Worm (Caenorhabditis elegans) whole organism, mixed stage, embryonic: ENCODE measurements around the gene scl-9.

Source experiments
- M03D4.4 ChIP-seq: sonication (generic microtip); optimal IDR thresholded peaks from 2 replicates; lab custom pipeline; 2017; ENCODE audit warnings: mild to moderate bottlenecking, missing genetic modification characterization, missing compliant biosample characterization
- blmp-1 ChIP-seq: fragments of 150-350 bp; optimal IDR thresholded peaks from 2 replicates; lab custom pipeline; 2014; ENCODE audit warnings: missing biosample characterization, missing genetic modification characterization
- ceh-39 ChIP-seq: fragments of 150-350 bp; optimal IDR thresholded peaks from 2 replicates; lab custom pipeline; 2014; ENCODE audit warnings: missing biosample characterization, missing genetic modification characterization
- ceh-43 ChIP-seq: fragments of 200-800 bp; sonication (Bioruptor generic); optimal IDR thresholded peaks from 2 replicates; lab custom pipeline; 2018; ENCODE audit warnings: mild to moderate bottlenecking, missing genetic modification characterization, moderate library complexity, missing compliant biosample characterization
- ceh-83 ChIP-seq: fragments of 200-800 bp; sonication (Bioruptor generic); optimal IDR thresholded peaks from 2 replicates; lab custom pipeline; 2018; ENCODE audit warnings: mild to moderate bottlenecking, missing genetic modification characterization, missing compliant biosample characterization
- ces-1 ChIP-seq: fragments of 150-350 bp; optimal IDR thresholded peaks from 2 replicates; lab custom pipeline; 2014; ENCODE audit warnings: missing biosample characterization, missing genetic modification reagents, missing genetic modification characterization
- elt-1 ChIP-seq: sonication (generic microtip); optimal IDR thresholded peaks from 2 replicates; lab custom pipeline; 2017; ENCODE audit warnings: missing genetic modification characterization, mild to moderate bottlenecking, missing compliant biosample characterization, antibody characterized with exemption, moderate library complexity, borderline replicate concordance; ENCODE audit not compliant: insufficient read depth
- ham-2 ChIP-seq: fragments of 200-800 bp; sonication (Bioruptor generic); optimal IDR thresholded peaks from 2 replicates; lab custom pipeline; 2018; ENCODE audit warnings: mild to moderate bottlenecking, missing genetic modification characterization, missing compliant biosample characterization
- hlh-1 ChIP-seq: fragments of 150-350 bp; optimal IDR thresholded peaks from 2 replicates; lab custom pipeline; 2014; ENCODE audit warnings: missing biosample characterization, missing genetic modification reagents, missing genetic modification characterization
- lin-13 ChIP-seq: fragments of 150-350 bp; optimal IDR thresholded peaks from 2 replicates; lab custom pipeline; 2014; ENCODE audit warnings: missing biosample characterization, missing genetic modification characterization
- lin-32 ChIP-seq: fragments of 200-800 bp; sonication (Bioruptor generic); optimal IDR thresholded peaks from 2 replicates; lab custom pipeline; 2018; ENCODE audit warnings: mild to moderate bottlenecking, missing genetic modification characterization, missing compliant biosample characterization
- mab-5 ChIP-seq: fragments of 150-350 bp; optimal IDR thresholded peaks from 2 replicates; lab custom pipeline; 2014; ENCODE audit warnings: missing biosample characterization, missing genetic modification characterization
- mep-1 ChIP-seq: fragments of 150-350 bp; optimal IDR thresholded peaks from 2 replicates; lab custom pipeline; 2017; ENCODE audit warnings: missing biosample characterization, missing genetic modification reagents, missing genetic modification characterization, inconsistent platforms
- mls-2 ChIP-seq: sonication (generic microtip); optimal IDR thresholded peaks from 2 replicates; lab custom pipeline; 2016; ENCODE audit warnings: mild to moderate bottlenecking, missing genetic modification characterization, moderate library complexity, missing compliant biosample characterization
- nhr-12 ChIP-seq: fragments of 150-350 bp; optimal IDR thresholded peaks from 2 replicates; lab custom pipeline; 2014; ENCODE audit warnings: missing biosample characterization, missing genetic modification characterization
- nhr-2 ChIP-seq: fragments of 150-350 bp; optimal IDR thresholded peaks from 2 replicates; lab custom pipeline; 2014; ENCODE audit warnings: missing biosample characterization, missing genetic modification characterization
- nhr-237 ChIP-seq: fragments of 150-350 bp; optimal IDR thresholded peaks from 2 replicates; lab custom pipeline; 2014; ENCODE audit warnings: missing biosample characterization, missing genetic modification characterization
- nhr-28 ChIP-seq: fragments of 150-350 bp; optimal IDR thresholded peaks from 2 replicates; lab custom pipeline; 2014; ENCODE audit warnings: missing biosample characterization, missing genetic modification characterization
- nhr-76 ChIP-seq: sonication (generic microtip); optimal IDR thresholded peaks from 2 replicates; lab custom pipeline; 2017; ENCODE audit warnings: missing biosample characterization, missing genetic modification characterization
- snpc-4 ChIP-seq: fragments of 150-350 bp; optimal IDR thresholded peaks from 2 replicates; lab custom pipeline; 2014; ENCODE audit warnings: missing biosample characterization, missing genetic modification characterization
- sptf-1 ChIP-seq: sonication (generic microtip); optimal IDR thresholded peaks from 2 replicates; lab custom pipeline; 2017; ENCODE audit warnings: mild to moderate bottlenecking, missing genetic modification characterization, moderate library complexity, missing compliant biosample characterization
- tbx-8 ChIP-seq: fragments of 200-800 bp; sonication (Bioruptor generic); optimal IDR thresholded peaks from 2 replicates; lab custom pipeline; 2018; ENCODE audit warnings: mild to moderate bottlenecking, missing genetic modification characterization, moderate library complexity, missing compliant biosample characterization
- unc-120 ChIP-seq: sonication (generic microtip); optimal IDR thresholded peaks from 2 replicates; lab custom pipeline; 2017; ENCODE audit warnings: missing genetic modification characterization, missing compliant biosample characterization; ENCODE audit not compliant: poor library complexity, severe bottlenecking
- unc-62 ChIP-seq: fragments of 150-350 bp; optimal IDR thresholded peaks from 2 replicates; lab custom pipeline; 2014; ENCODE audit warnings: missing biosample characterization, missing genetic modification reagents, missing genetic modification characterization
- ztf-11 ChIP-seq: fragments of 150-350 bp; optimal IDR thresholded peaks from 2 replicates; lab custom pipeline; 2014; ENCODE audit warnings: missing biosample characterization, missing genetic modification characterization

Gene scl-9

DNA sequence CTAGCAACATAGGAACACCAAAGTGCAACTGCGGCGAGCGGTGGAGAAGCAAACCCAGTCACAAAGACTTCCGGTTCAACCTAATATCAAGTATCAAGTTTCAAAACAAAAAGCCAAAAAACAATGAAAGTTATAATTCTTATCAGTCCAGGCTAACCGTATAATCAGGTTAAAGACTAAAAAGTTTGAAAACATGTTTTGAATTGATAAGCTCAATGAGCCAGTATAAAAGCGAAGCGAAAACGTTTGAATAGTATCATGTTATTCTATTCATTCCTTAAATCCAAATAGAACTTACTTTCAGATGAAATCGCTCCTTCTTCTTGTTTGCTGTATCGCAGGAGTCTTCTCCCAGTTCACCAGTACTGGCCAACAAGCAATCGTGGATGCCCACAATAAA, 4.1 kb downstream of the scl-9 start, which contains the start of gene scl-11:
Gene scl-11, plus strand, starts transcription at position 301 of the 400 bp plus-strand sequence.
- TF ChIP-seq mep-1 (no peak), blmp-1 (no peak), ceh-39 (tag; lab: Kevin White, UChicago) (no peak)

DNA sequence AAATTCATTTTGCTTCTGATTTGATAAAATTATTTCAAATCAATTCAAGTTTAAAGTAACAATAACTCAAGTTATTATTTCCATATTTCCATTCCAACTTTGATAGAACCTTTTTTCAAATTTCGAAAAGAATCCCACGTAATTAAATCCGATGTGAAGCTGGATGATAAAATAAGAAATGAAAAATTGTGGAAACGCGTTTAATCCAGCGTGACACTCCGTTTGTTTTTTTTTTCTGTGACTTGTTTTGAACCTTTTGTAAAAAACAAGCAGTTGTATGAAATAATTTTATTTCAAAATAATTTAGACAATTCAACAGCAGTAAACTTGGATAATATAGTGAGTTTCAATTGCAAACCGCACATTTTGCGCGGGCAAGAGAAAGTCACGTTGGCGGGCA, 5.6 kb downstream of the scl-9 start, which contains the start of gene F49E11.7:
Gene F49E11.7, plus strand, starts transcription at position 301 of the 400 bp plus-strand sequence.
- TF ChIP-seq mab-5 (tag; lab: Kevin White, UChicago) (no peak), nhr-2 (tag; lab: Kevin White, UChicago) (no peak), lin-13 (tag; lab: Kevin White, UChicago) (no peak)
- TF ChIP-seq, all 35 proteins: peak for 0

DNA sequence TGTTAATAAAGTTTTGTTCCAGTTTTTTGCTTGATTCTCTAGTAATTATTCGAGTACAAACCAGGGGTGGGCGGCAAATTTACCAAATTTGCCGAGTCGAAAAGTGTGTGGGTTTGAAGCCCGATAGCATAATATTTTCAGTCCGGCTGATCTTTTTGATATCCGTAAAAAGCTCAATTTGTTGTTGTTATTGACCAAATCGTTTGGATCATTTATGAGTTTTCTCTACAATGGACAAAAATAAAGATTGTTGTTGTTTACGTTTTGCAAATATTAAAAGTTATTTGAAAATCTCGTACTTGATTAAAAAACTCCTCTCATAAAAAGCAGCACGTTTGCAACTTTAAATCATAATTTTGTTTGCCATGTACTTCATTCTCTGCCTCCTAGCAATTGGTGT, 9.1 kb downstream of the scl-9 start, which contains the start of gene scl-1:
Gene scl-1, plus strand, starts transcription at position 301 of the 400 bp plus-strand sequence.
- TF ChIP-seq nhr-76 (tag; lab: Kevin White, UChicago) (no peak), snpc-4 (tag; lab: Kevin White, UChicago) (no peak), ceh-39 (tag; lab: Kevin White, UChicago) (no peak)

DNA sequence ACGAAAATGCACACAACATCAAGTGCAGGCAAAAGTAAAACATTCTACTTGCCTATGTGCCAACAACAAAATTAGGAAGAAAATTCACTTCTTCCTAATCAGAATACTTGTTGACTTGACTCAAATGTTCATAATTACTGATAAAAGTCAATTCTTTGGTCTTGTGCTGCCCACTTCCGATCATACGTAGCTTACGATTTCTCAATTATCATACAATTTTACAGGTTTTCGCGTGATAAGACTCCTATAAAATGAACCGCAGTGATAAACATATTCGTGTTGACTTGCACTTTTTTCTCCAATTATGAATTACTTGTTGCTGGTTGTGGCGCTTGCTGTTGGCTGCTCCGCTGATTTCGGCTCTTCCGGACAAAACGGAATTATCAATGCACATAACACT, 10.5 kb downstream of the scl-9 start, which contains the start of gene scl-2:
Gene scl-2, plus strand, starts transcription at position 293 of the 400 bp plus-strand sequence.
- no peak for TF ChIP-seq ztf-11 (tag; lab: Kevin White, UChicago)
- no peak for TF ChIP-seq sptf-1 (tag; lab: Kevin White, UChicago)

DNA sequence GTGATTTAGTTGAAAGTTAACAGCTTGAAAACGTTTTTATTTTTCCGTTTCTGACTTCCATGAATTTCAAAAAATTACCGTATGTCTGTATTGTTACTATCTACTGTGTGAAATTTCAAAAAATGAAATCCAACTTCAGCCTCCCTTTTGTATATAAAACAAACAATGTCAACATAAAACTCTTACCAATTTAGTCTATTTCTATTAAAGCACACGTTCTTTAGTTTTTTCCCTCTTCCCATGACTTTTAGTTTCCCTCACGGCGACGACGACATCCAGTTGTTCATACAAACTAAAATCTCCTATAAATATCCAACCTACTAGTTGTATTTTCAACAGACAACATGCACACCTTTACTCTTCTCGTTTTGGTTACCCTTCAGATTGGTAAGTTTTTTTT, 12.3 kb downstream of the scl-9 start, which contains the start of gene scl-3:
Gene scl-3, plus strand, starts transcription at position 301 of the 400 bp plus-strand sequence.
- TF ChIP-seq hlh-1 (no peak), mls-2 (tag; lab: Kevin White, UChicago) (no peak), M03D4.4 (no peak), ceh-43 (GFP tag; lab: Kevin White, UChicago) (no peak), ham-2 (GFP tag; lab: Kevin White, UChicago) (no peak)

DNA sequence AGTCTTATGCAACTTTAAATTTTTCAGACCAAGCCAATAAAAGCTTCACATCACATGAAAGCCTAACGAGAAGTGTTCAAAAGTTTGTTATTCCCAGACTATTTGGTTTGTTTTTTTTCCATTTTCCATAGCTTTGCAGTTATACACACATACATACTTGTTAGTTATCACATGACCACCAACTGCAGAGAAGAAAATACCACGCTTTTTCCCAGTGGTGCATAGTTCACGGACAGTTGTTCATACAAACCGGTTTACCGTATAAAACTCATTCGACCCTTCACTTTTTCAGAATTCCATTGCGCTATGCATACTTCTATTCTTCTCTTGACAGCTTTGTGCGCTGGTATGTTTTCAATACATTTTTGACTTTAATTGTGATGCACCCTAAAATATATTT, 16.8 kb downstream of the scl-9 start, which contains the start of gene scl-5:
Gene scl-5, plus strand, starts transcription at position 301 of the 400 bp plus-strand sequence.
- TF ChIP-seq nhr-237 (tag; lab: Kevin White, UChicago) (no peak), unc-62 (no peak), mab-5 (tag; lab: Kevin White, UChicago) (no peak), mep-1 (no peak)

DNA sequence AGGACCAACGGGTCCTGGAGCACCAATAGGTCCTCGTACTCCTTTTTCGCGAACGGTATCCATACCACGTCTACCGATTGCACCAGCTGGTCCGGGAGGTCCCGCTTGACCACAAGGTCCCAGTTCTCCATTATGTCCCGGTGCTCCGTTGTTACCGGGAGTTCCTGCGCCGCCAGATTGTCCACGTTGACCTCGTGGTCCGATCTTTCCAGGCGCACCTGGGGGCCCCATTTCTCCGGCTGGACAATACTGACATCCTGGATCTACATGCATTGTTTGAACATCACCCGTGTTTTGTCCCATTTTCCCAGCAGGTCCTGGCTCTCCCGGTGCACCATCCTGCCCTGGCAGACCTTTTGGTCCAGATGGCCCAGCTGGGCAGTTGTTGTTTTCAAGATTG, 19.1 kb downstream of the scl-9 start:
- TF ChIP-seq ces-1: no peak
- no peak for TF ChIP-seq unc-120
- TF ChIP-seq tbx-8 (GFP tag; lab: Kevin White, UChicago): no peak
- no peak for TF ChIP-seq nhr-28 (tag; lab: Kevin White, UChicago)
- TF ChIP-seq sptf-1 (tag; lab: Kevin White, UChicago): no peak
- TF ChIP-seq ztf-11 (tag; lab: Kevin White, UChicago): no peak
- no peak for TF ChIP-seq elt-1 (tag; lab: Kevin White, UChicago)
- TF ChIP-seq nhr-237 (tag; lab: Kevin White, UChicago): no peak
- TF ChIP-seq mab-5 (tag; lab: Kevin White, UChicago): no peak
- TF ChIP-seq lin-32 (GFP tag; lab: Kevin White, UChicago): no peak

DNA sequence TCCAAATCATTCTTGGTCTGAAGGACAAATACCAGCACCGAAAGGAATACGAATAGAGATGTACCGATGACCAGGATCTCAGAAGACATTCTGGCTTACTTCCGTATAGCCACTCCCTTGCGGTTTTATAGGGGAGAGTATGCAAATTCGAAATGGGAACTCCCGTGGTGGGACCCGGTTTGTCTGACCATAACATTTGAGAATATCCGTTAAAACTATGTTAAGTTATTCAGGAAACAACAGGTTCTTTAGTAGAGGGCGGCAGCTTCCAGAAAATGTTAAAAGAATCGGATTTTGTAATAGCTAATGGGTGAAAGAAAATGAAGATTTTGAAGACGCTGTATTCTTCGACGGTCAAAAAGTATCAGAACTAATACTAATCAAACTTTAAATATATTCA, 20.3 kb downstream of the scl-9 start, which contains the start of gene col-131:
Gene col-131, minus strand, starts transcription at position 101 of the 400 bp plus-strand sequence.
- TF ChIP-seq ceh-83 (GFP tag; lab: Kevin White, UChicago): no peak
- TF ChIP-seq nhr-12 (tag; lab: Kevin White, UChicago): no peak
- TF ChIP-seq M03D4.4: no peak
- TF ChIP-seq nhr-76 (tag; lab: Kevin White, UChicago): no peak
- TF ChIP-seq sptf-1 (tag; lab: Kevin White, UChicago): no peak
- no peak for TF ChIP-seq nhr-28 (tag; lab: Kevin White, UChicago)
- TF ChIP-seq blmp-1: no peak
- no peak for TF ChIP-seq lin-32 (GFP tag; lab: Kevin White, UChicago)
- TF ChIP-seq elt-1 (tag; lab: Kevin White, UChicago): no peak
- no peak for TF ChIP-seq lin-13 (tag; lab: Kevin White, UChicago)
